Worm (Caenorhabditis elegans) whole organism, late embryonic: Measurements from ENCODE around the gene hmit-1.1.

Source experiments
- ceh-14 ChIP-seq: sonication (generic microtip); optimal IDR thresholded peaks from 2 replicates; lab custom pipeline; 2016; ENCODE audit warnings: missing genotype, missing genetic modification characterization, missing compliant biosample characterization
- ceh-19 ChIP-seq: fragments of 200-800 bp; sonication (Bioruptor generic); optimal IDR thresholded peaks from 2 replicates; lab custom pipeline; 2018; ENCODE audit warnings: mild to moderate bottlenecking, missing genetic modification characterization, missing compliant biosample characterization
- ceh-22 ChIP-seq: sonication (generic microtip); optimal IDR thresholded peaks from 2 replicates; lab custom pipeline; 2017; ENCODE audit warnings: missing biosample characterization, missing genetic modification characterization
- ceh-9 ChIP-seq: sonication (generic microtip); optimal IDR thresholded peaks from 2 replicates; lab custom pipeline; 2016; ENCODE audit warnings: mild to moderate bottlenecking, missing genetic modification characterization, inconsistent platforms, missing compliant biosample characterization
- fkh-6 ChIP-seq: sonication (generic microtip); optimal IDR thresholded peaks from 2 replicates; lab custom pipeline; 2016; ENCODE audit warnings: missing genetic modification characterization, missing compliant biosample characterization
- madf-2 ChIP-seq: sonication (generic microtip); optimal IDR thresholded peaks from 2 replicates; lab custom pipeline; 2017; ENCODE audit warnings: missing genetic modification characterization, missing compliant biosample characterization
- mec-3 ChIP-seq: sonication (generic microtip); optimal IDR thresholded peaks from 2 replicates; lab custom pipeline; 2016; ENCODE audit warnings: borderline replicate concordance, missing genetic modification characterization, missing compliant biosample characterization

hmit-1.1 gene

ce11 chrV:18569445-18569844 is 52.9 kb downstream of the hmit-1.1 start:
- TF ChIP-seq fkh-6 (no peak), ceh-19 (GFP tag; lab: Kevin White, UChicago) (no peak)

ce11 chrV:18571533-18571932 is 54.9 kb downstream of the hmit-1.1 start, which contains the start of gene Y51A2D.21:
Gene Y51A2D.21 (plus strand): TSS chrV:18571833.
- TF ChIP-seq fkh-6, result no peak

ce11 chrV:18573199-18573598 is 56.6 kb downstream of the hmit-1.1 start:
- TF ChIP-seq ceh-14 (tag; lab: Kevin White, UChicago) (no peak), ceh-22 (tag; lab: Kevin White, UChicago) (no peak), madf-2 (tag; lab: Kevin White, UChicago) (no peak), ceh-9 (tag; lab: Kevin White, UChicago) (no peak), mec-3 (no peak)
